Worm (Caenorhabditis elegans): ENCODE measurements around the gene rdy-2.

rdy-2 gene

DNA sequence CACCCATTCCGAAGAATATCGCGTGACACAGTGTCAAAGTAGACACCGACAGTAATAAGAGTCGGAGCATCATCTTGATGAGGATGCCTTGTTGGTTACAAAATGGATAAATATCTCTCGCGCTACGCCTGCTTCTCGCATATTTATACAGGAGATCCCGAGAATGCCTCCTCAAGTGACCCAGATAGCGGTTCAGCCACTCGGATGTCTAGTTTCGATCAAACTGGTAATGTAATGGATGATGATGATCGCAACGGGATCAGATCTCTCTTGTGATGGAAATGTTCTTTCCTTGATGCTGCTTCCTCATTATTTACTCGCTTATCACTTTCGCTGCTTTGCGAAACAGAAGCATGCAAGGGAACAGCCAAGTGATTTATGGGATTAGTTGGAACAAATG, 36.9 kb downstream of the rdy-2 start, which contains the start of gene grl-17:
Gene grl-17, minus strand, starts transcription at position 101 of the 400 bp plus-strand sequence.
- no peak for TF ChIP-seq pqm-1 (tag; optimal IDR thresholded peaks at IDR 0.05)
- TF ChIP-seq skn-1 (tag; optimal IDR thresholded peaks at IDR 0.05): no peak
- no peak for TF ChIP-seq nhr-12 (tag; optimal IDR thresholded peaks at IDR 0.05)
- TF ChIP-seq mdl-1 (tag; optimal IDR thresholded peaks at IDR 0.05): no peak
- no peak for TF ChIP-seq nhr-43 (tag; optimal IDR thresholded peaks at IDR 0.05; ENCODE audit: poor library complexity, severe bottlenecking)
- TF ChIP-seq nhr-25 (tag; optimal IDR thresholded peaks at IDR 0.05): no peak
- TF ChIP-seq nfya-1 (tag; optimal IDR thresholded peaks at IDR 0.05; ENCODE audit: insufficient read depth): no peak
- no peak for TF ChIP-seq ztf-4 (tag; optimal IDR thresholded peaks at IDR 0.05)
- TF ChIP-seq nhr-77 (tag; optimal IDR thresholded peaks at IDR 0.05): no peak
- no peak for TF ChIP-seq lsy-12 (tag; optimal IDR thresholded peaks at IDR 0.05)
- TF ChIP-seq nhr-76 (tag; optimal IDR thresholded peaks at IDR 0.05): no peak
- TF ChIP-seq ceh-82 (tag; optimal IDR thresholded peaks at IDR 0.05): no peak
- no peak for TF ChIP-seq sea-2 (GFP tag; optimal IDR thresholded peaks at IDR 0.05)
- TF ChIP-seq nhr-67 (tag; optimal IDR thresholded peaks at IDR 0.05): no peak
- no peak for TF ChIP-seq daf-12 (tag; optimal IDR thresholded peaks at IDR 0.05)
- no peak for TF ChIP-seq snpc-4 (tag; optimal IDR thresholded peaks at IDR 0.05)
- no peak for TF ChIP-seq egl-27 (tag; optimal IDR thresholded peaks at IDR 0.05)

DNA sequence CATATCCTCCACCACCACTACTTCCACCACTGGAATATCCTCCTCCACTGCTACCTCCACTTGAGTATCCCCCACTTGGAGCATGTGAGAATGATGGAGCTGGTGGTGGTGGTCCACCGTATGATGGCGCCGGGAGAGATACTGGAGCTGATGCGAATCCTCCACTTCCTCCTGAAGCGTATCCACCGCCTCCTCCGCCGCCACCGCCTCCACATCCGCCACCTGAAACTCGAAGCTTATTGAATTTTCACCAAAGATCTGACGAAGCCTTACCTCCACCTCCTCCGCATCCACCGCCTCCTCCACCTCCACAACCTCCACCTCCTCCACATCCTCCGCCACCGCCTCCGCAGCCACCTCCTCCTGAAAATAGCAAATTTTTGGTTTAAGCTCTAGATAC, 38.0 kb downstream of the rdy-2 start:
- no peak for TF ChIP-seq ama-1 (optimal IDR thresholded peaks at IDR 0.05)
- no peak for TF ChIP-seq nhr-237 (tag; optimal IDR thresholded peaks at IDR 0.05)
- no peak for TF ChIP-seq zag-1 (tag; optimal IDR thresholded peaks at IDR 0.05)
- no peak for TF ChIP-seq fkh-10 (GFP tag; optimal IDR thresholded peaks at IDR 0.05)
- TF ChIP-seq nhr-11 (tag; optimal IDR thresholded peaks at IDR 0.05): no peak

ce11 chrV:13559978-13560377, 40.8 kb downstream of the rdy-2 start, which contains the start of gene C56A3.8:
Gene C56A3.8 (plus strand): TSS chrV:13560278.
- TF ChIP-seq ama-1 (optimal IDR thresholded peaks at IDR 0.05): no peak
- TF ChIP-seq elt-1 (tag; optimal IDR thresholded peaks at IDR 0.05): no peak
- TF ChIP-seq ceh-82 (tag; optimal IDR thresholded peaks at IDR 0.05): no peak
- TF ChIP-seq daf-12 (tag; optimal IDR thresholded peaks at IDR 0.05): no peak
- no peak for TF ChIP-seq egl-27 (tag; optimal IDR thresholded peaks at IDR 0.05)
- TF ChIP-seq eor-1 (tag; optimal IDR thresholded peaks at IDR 0.05): no peak
- TF ChIP-seq nhr-237 (tag; optimal IDR thresholded peaks at IDR 0.05): no peak
- no peak for TF ChIP-seq nhr-77 (tag; optimal IDR thresholded peaks at IDR 0.05)
- no peak for TF ChIP-seq skn-1 (tag; optimal IDR thresholded peaks at IDR 0.05)
- TF ChIP-seq ztf-4 (tag; optimal IDR thresholded peaks at IDR 0.05): no peak
- TF ChIP-seq aly-2 (tag; optimal IDR thresholded peaks at IDR 0.05): no peak
- TF ChIP-seq zag-1 (tag; optimal IDR thresholded peaks at IDR 0.05): no peak
- TF ChIP-seq ceh-28 (tag; optimal IDR thresholded peaks at IDR 0.05): no peak
- no peak for TF ChIP-seq sea-2 (GFP tag; optimal IDR thresholded peaks at IDR 0.05)
- no peak for TF ChIP-seq mdl-1 (tag; optimal IDR thresholded peaks at IDR 0.05)
- TF ChIP-seq fkh-10 (GFP tag; optimal IDR thresholded peaks at IDR 0.05): no peak
- TF ChIP-seq fkh-2 (tag; optimal IDR thresholded peaks at IDR 0.05): no peak

ce11 chrV:13556746-13557145, 44.0 kb downstream of the rdy-2 start, which contains the start of gene cav-2:
Gene cav-2 (plus strand): TSS chrV:13557104.
- TF ChIP-seq pha-4 (tag; optimal IDR thresholded peaks at IDR 0.05) (peak; percentile 83), elt-1 (tag; optimal IDR thresholded peaks at IDR 0.05) (no peak), ceh-28 (tag; optimal IDR thresholded peaks at IDR 0.05) (peak; percentile 70), nhr-237 (tag; optimal IDR thresholded peaks at IDR 0.05) (no peak), jun-1 (tag; optimal IDR thresholded peaks at IDR 0.05) (peak; percentile 89), zag-1 (tag; optimal IDR thresholded peaks at IDR 0.05) (no peak), mdl-1 (tag; optimal IDR thresholded peaks at IDR 0.05) (no peak), sea-2 (GFP tag; optimal IDR thresholded peaks at IDR 0.05) (no peak), ztf-4 (tag; optimal IDR thresholded peaks at IDR 0.05) (no peak), nhr-25 (tag; optimal IDR thresholded peaks at IDR 0.05) (peak; percentile 40), nhr-23 (tag; optimal IDR thresholded peaks at IDR 0.05) (peak; percentile 76), lsy-12 (tag; optimal IDR thresholded peaks at IDR 0.05) (peak; percentile 72), nhr-76 (tag; optimal IDR thresholded peaks at IDR 0.05) (no peak), elt-3 (tag; optimal IDR thresholded peaks at IDR 0.05) (no peak), skn-1 (tag; optimal IDR thresholded peaks at IDR 0.05) (peak; percentile 31), nhr-12 (tag; optimal IDR thresholded peaks at IDR 0.05) (no peak), fos-1 (tag; optimal IDR thresholded peaks at IDR 0.05) (no peak), tbx-2 (tag; optimal IDR thresholded peaks at IDR 0.05) (peak; percentile 8), ceh-9 (tag; optimal IDR thresholded peaks at IDR 0.05) (no peak), nfya-1 (tag; optimal IDR thresholded peaks at IDR 0.05; ENCODE audit: insufficient read depth) (peak; percentile 68), mml-1 (tag; optimal IDR thresholded peaks at IDR 0.05) (no peak), lin-39 (tag; optimal IDR thresholded peaks at IDR 0.05) (peak; percentile 70), daf-12 (tag; optimal IDR thresholded peaks at IDR 0.05) (no peak), fkh-10 (GFP tag; optimal IDR thresholded peaks at IDR 0.05) (peak; percentile 51), nhr-43 (tag; optimal IDR thresholded peaks at IDR 0.05; ENCODE audit: poor library complexity, severe bottlenecking) (peak; percentile 91), unc-39 (tag; optimal IDR thresholded peaks at IDR 0.05) (no peak), egl-5 (tag; optimal IDR thresholded peaks at IDR 0.05) (peak; percentile 63), ceh-16 (tag; optimal IDR thresholded peaks at IDR 0.05) (no peak), ceh-82 (tag; optimal IDR thresholded peaks at IDR 0.05) (no peak), hmg-11 (tag; optimal IDR thresholded peaks at IDR 0.05) (peak; percentile 52), pqm-1 (tag; optimal IDR thresholded peaks at IDR 0.05) (peak; percentile 92), egl-27 (tag; optimal IDR thresholded peaks at IDR 0.05) (no peak), nhr-77 (tag; optimal IDR thresholded peaks at IDR 0.05) (no peak), R02D3.7 (tag; optimal IDR thresholded peaks at IDR 0.05) (peak; percentile 64), ZK546.5 (tag; optimal IDR thresholded peaks at IDR 0.05) (no peak), fkh-2 (tag; optimal IDR thresholded peaks at IDR 0.05) (no peak), nhr-28 (tag; optimal IDR thresholded peaks at IDR 0.05) (no peak), eor-1 (tag; optimal IDR thresholded peaks at IDR 0.05) (no peak)

Data from whole organism, L3 larva.